Fruit fly (Drosophila melanogaster) whole organism, embryonic: ENCODE data around the gene P58IPK.

Experiments
- CG10431 ChIP-seq: fragments of 200-800 bp; sonication (Bioruptor generic); optimal IDR thresholded peaks from 3 replicates; lab custom pipeline; 2018; ENCODE audit warnings: missing biosample characterization, mild to moderate bottlenecking, missing genetic modification characterization
- CG11696 ChIP-seq: fragments of 200-800 bp; sonication (Bioruptor generic); IDR thresholded peaks from 2 replicates; pipeline ENCODE4 v1.3.6; 2022; ENCODE audit warnings: missing biosample characterization, missing genetic modification characterization
- CG11723 ChIP-seq: fragments of 200-800 bp; sonication (Bioruptor generic); optimal IDR thresholded peaks from 2 replicates; lab custom pipeline; 2017; ENCODE audit warnings: missing biosample characterization, mild to moderate bottlenecking, missing genetic modification characterization
- CG13775 ChIP-seq: fragments of 200-800 bp; sonication (Bioruptor generic); optimal IDR thresholded peaks from 3 replicates; lab custom pipeline; 2017; ENCODE audit warnings: missing biosample characterization, mild to moderate bottlenecking, missing genetic modification characterization
- CG14014 ChIP-seq: fragments of 200-800 bp; sonication (Bioruptor generic); IDR thresholded peaks from 2 replicates; pipeline ENCODE4 v1.3.6; 2022; ENCODE audit warnings: missing biosample characterization, missing genetic modification characterization
- CG2202 ChIP-seq: fragments of 200-800 bp; sonication (Bioruptor generic); optimal IDR thresholded peaks from 2 replicates; lab custom pipeline; 2018; ENCODE audit warnings: missing biosample characterization, mild to moderate bottlenecking, missing genetic modification characterization
- CG2678 ChIP-seq: fragments of 200-800 bp; sonication (Bioruptor generic); optimal IDR thresholded peaks from 3 replicates; lab custom pipeline; 2019; ENCODE audit warnings: missing biosample characterization, mild to moderate bottlenecking, missing genetic modification characterization, moderate library complexity
- CG6791 ChIP-seq: fragments of 200-800 bp; sonication (Bioruptor generic); IDR thresholded peaks from 3 replicates; pipeline ENCODE4 v1.3.6; 2022; ENCODE audit warnings: missing biosample characterization, missing genetic modification characterization; ENCODE audit not compliant: partially characterized antibody
- CG7556 ChIP-seq: fragments of 200-800 bp; sonication (Bioruptor generic); optimal IDR thresholded peaks from 2 replicates; lab custom pipeline; 2017; ENCODE audit warnings: missing biosample characterization, mild to moderate bottlenecking, missing genetic modification characterization
- CG7786 ChIP-seq: fragments of 200-800 bp; sonication (Bioruptor generic); optimal IDR thresholded peaks from 2 replicates; lab custom pipeline; 2016; ENCODE audit warnings: missing biosample characterization, missing genetic modification characterization
- CG7839 ChIP-seq: fragments of 200-800 bp; sonication (Bioruptor generic); optimal IDR thresholded peaks from 3 replicates; lab custom pipeline; 2018; ENCODE audit warnings: missing biosample characterization, mild to moderate bottlenecking, missing genetic modification characterization, moderate library complexity
- CG8388 ChIP-seq: fragments of 200-800 bp; sonication (Bioruptor generic); optimal IDR thresholded peaks from 2 replicates; lab custom pipeline; 2019; ENCODE audit warnings: missing biosample characterization, mild to moderate bottlenecking, missing genetic modification characterization, moderate library complexity
- CG8944 ChIP-seq: fragments of 200-800 bp; sonication (Bioruptor generic); optimal IDR thresholded peaks from 3 replicates; lab custom pipeline; 2016; ENCODE audit warnings: missing biosample characterization, missing genetic modification characterization
- CG9817 ChIP-seq: fragments of 200-800 bp; sonication (Bioruptor generic); optimal IDR thresholded peaks from 2 replicates; lab custom pipeline; 2018; ENCODE audit warnings: missing biosample characterization, mild to moderate bottlenecking, missing genetic modification characterization, moderate library complexity
- Camta ChIP-seq: fragments of 200-800 bp; sonication (Bioruptor generic); optimal IDR thresholded peaks from 2 replicates; lab custom pipeline; 2016; ENCODE audit warnings: missing biosample characterization, missing genetic modification characterization
- CoRest ChIP-seq: fragments of 200-800 bp; sonication (Bioruptor generic); optimal IDR thresholded peaks from 3 replicates; lab custom pipeline; 2018; ENCODE audit warnings: missing biosample characterization, mild to moderate bottlenecking, missing genetic modification characterization, moderate library complexity
- D19A ChIP-seq: fragments of 200-800 bp; optimal IDR thresholded peaks from 3 replicates; lab custom pipeline; 2019; ENCODE audit warnings: missing biosample characterization, mild to moderate bottlenecking, missing genetic modification characterization, moderate library complexity
- Dek ChIP-seq: fragments of 200-800 bp; sonication (Bioruptor generic); optimal IDR thresholded peaks from 3 replicates; lab custom pipeline; 2019; ENCODE audit warnings: missing biosample characterization, mild to moderate bottlenecking, missing genetic modification characterization, moderate library complexity
- Dfd ChIP-seq, 2 experiments: fragments of >200 bp; optimal IDR thresholded peaks; 2 replicates each; lab custom pipeline; 2017; ENCODE audit warnings: missing biosample characterization in 2 of 2, missing genetic modification characterization in 2 of 2
- Dll ChIP-seq: fragments of 200-800 bp; sonication (Bioruptor generic); IDR thresholded peaks from 4 replicates; pipeline ENCODE4 v1.3.6; 2022; ENCODE audit warnings: missing biosample characterization, missing genetic modification characterization; ENCODE audit not compliant: partially characterized antibody
- Eip74EF ChIP-seq, 2 experiments: fragments of 200-800 bp in 1 of 2; fragments of >200 bp in 1 of 2; sonication (Bioruptor generic) in 1 of 2; optimal IDR thresholded peaks; 2 replicates each; lab custom pipeline; 2017 to 2019; ENCODE audit warnings: missing biosample characterization in 2 of 2, missing genetic modification characterization in 2 of 2, mild to moderate bottlenecking in 1 of 2, moderate library complexity in 1 of 2
- Ets65A ChIP-seq: fragments of 200-800 bp; sonication (Bioruptor generic); peaks from one replicate; lab custom pipeline; 2016; ENCODE audit warnings: missing biosample characterization, missing genetic modification characterization
- Hand ChIP-seq: fragments of 200-800 bp; sonication (Bioruptor generic); optimal IDR thresholded peaks from 2 replicates; lab custom pipeline; 2017; ENCODE audit warnings: mild to moderate bottlenecking, missing biosample characterization, missing genetic modification reagents, missing genetic modification characterization
- HmgD ChIP-seq: fragments of 200-800 bp; sonication (Bioruptor generic); optimal IDR thresholded peaks from 3 replicates; lab custom pipeline; 2016; ENCODE audit warnings: missing biosample characterization, missing genetic modification characterization
- HmgZ ChIP-seq: fragments of 200-800 bp; sonication (Bioruptor generic); optimal IDR thresholded peaks from 2 replicates; lab custom pipeline; 2018; ENCODE audit warnings: missing biosample characterization, mild to moderate bottlenecking, missing genetic modification characterization
- MBD-R2 ChIP-seq: fragments of 200-800 bp; sonication (Bioruptor generic); IDR thresholded peaks from 2 replicates; pipeline ENCODE4 v1.3.6; 2022; ENCODE audit warnings: missing biosample characterization, missing genetic modification characterization
- MTF-1 ChIP-seq: fragments of 200-800 bp; sonication (Bioruptor generic); optimal IDR thresholded peaks from 2 replicates; lab custom pipeline; 2018; ENCODE audit warnings: missing biosample characterization, mild to moderate bottlenecking, missing genetic modification characterization, borderline replicate concordance
- Med ChIP-seq: fragments of 200-800 bp; sonication (Bioruptor generic); peaks from one replicate; lab custom pipeline; 2016; ENCODE audit warnings: missing biosample characterization, missing genetic modification characterization, mild to moderate bottlenecking, inconsistent platforms, moderate library complexity
- PHDP ChIP-seq: fragments of 200-800 bp; sonication (Bioruptor generic); optimal IDR thresholded peaks from 3 replicates; lab custom pipeline; 2018; ENCODE audit warnings: missing biosample characterization, mild to moderate bottlenecking, missing genetic modification characterization, moderate library complexity
- Tbp ChIP-seq: fragments of >200 bp; optimal IDR thresholded peaks from 2 replicates; lab custom pipeline; 2018; ENCODE audit warnings: missing biosample characterization, missing genetic modification characterization
- Trl ChIP-seq, 3 experiments: fragments of >200 bp in 2 of 3; fragments of 200-800 bp in 1 of 3; sonication (Bioruptor generic) in 1 of 3; optimal IDR thresholded peaks; 2 replicates in 1 of 3; 3 replicates in 2 of 3; lab custom pipeline; 2016 to 2017; ENCODE audit warnings: missing biosample characterization in 1 of 3, missing genetic modification characterization in 1 of 3
- ab ChIP-seq: fragments of 200-800 bp; sonication (Bioruptor generic); optimal IDR thresholded peaks from 2 replicates; lab custom pipeline; 2016; ENCODE audit warnings: missing biosample characterization, missing genetic modification characterization
- ara ChIP-seq: fragments of 200-800 bp; sonication (Bioruptor generic); IDR thresholded peaks from 2 replicates; pipeline ENCODE4 v1.3.6; 2022; ENCODE audit warnings: missing biosample characterization, missing genetic modification characterization
- ato ChIP-seq: fragments of 200-800 bp; sonication (Bioruptor generic); IDR thresholded peaks from 2 replicates; pipeline ENCODE4 v1.3.6; 2022; ENCODE audit warnings: missing biosample characterization, missing genetic modification characterization; ENCODE audit not compliant: partially characterized antibody
- bcd ChIP-seq: fragments of 200-800 bp; sonication (Bioruptor generic); optimal IDR thresholded peaks from 2 replicates; lab custom pipeline; 2017; ENCODE audit warnings: missing biosample characterization, mild to moderate bottlenecking, missing genetic modification characterization
- chm ChIP-seq: fragments of 200-800 bp; sonication (Bioruptor generic); IDR thresholded peaks from 2 replicates; pipeline ENCODE4 v1.3.6; 2022; ENCODE audit warnings: missing biosample characterization, missing genetic modification characterization
- dpn ChIP-seq, 2 experiments: fragments of 200-800 bp; sonication (Bioruptor generic); optimal IDR thresholded peaks; 3 replicates each; lab custom pipeline; 2016; ENCODE audit warnings: missing biosample characterization in 2 of 2, missing genetic modification characterization in 2 of 2
- gcm ChIP-seq: fragments of 200-800 bp; sonication (Bioruptor generic); optimal IDR thresholded peaks from 2 replicates; lab custom pipeline; 2019; ENCODE audit warnings: missing biosample characterization, mild to moderate bottlenecking, missing genetic modification characterization, moderate library complexity
- klu ChIP-seq: fragments of 200-800 bp; sonication (Bioruptor generic); IDR thresholded peaks from 2 replicates; pipeline ENCODE4 v1.3.6; 2022; ENCODE audit warnings: missing biosample characterization, missing genetic modification characterization
- lmd ChIP-seq: fragments of 200-800 bp; sonication (Bioruptor generic); IDR thresholded peaks from 2 replicates; pipeline ENCODE4 v1.3.6; 2022; ENCODE audit warnings: missing biosample characterization, missing genetic modification characterization
- nau ChIP-seq: fragments of 200-800 bp; sonication (Bioruptor generic); optimal IDR thresholded peaks from 3 replicates; lab custom pipeline; 2017; ENCODE audit warnings: missing biosample characterization, mild to moderate bottlenecking, missing genetic modification characterization, missing genetic modification reagents
- pum ChIP-seq: fragments of 200-800 bp; sonication (Bioruptor generic); optimal IDR thresholded peaks from 2 replicates; lab custom pipeline; 2016; ENCODE audit warnings: missing biosample characterization, missing genetic modification characterization
- ro ChIP-seq: fragments of 200-800 bp; sonication (Bioruptor generic); IDR thresholded peaks from 2 replicates; pipeline ENCODE4 v1.3.6; 2022; ENCODE audit warnings: missing biosample characterization, missing genetic modification characterization
- run ChIP-seq: fragments of 200-800 bp; sonication (Bioruptor generic); optimal IDR thresholded peaks from 3 replicates; lab custom pipeline; 2018; ENCODE audit warnings: missing biosample characterization, mild to moderate bottlenecking, missing genetic modification characterization
- sc ChIP-seq, 3 experiments: fragments of >200 bp in 2 of 3; fragments of 200-800 bp in 1 of 3; sonication (Bioruptor generic) in 1 of 3; optimal IDR thresholded peaks; 2 replicates in 2 of 3; 3 replicates in 1 of 3; lab custom pipeline; 2017; ENCODE audit warnings: mild to moderate bottlenecking in 1 of 3, missing biosample characterization in 1 of 3, missing genetic modification characterization in 1 of 3, missing genetic modification reagents in 1 of 3
- so ChIP-seq: fragments of 200-800 bp; sonication (Bioruptor generic); IDR thresholded peaks from 3 replicates; pipeline ENCODE4 v1.3.6; 2022; ENCODE audit warnings: missing biosample characterization, missing genetic modification characterization
- tll ChIP-seq, 2 experiments: fragments of 200-800 bp in 1 of 2; fragments of >200 bp in 1 of 2; sonication (Bioruptor generic) in 1 of 2; optimal IDR thresholded peaks; 2 replicates each; lab custom pipeline; 2017 to 2019; ENCODE audit warnings: missing biosample characterization in 2 of 2, missing genetic modification characterization in 2 of 2, mild to moderate bottlenecking in 1 of 2, moderate library complexity in 1 of 2
- tx ChIP-seq: fragments of 200-800 bp; sonication (Bioruptor generic); optimal IDR thresholded peaks from 2 replicates; lab custom pipeline; 2016; ENCODE audit warnings: missing biosample characterization, missing genetic modification characterization
- zfh2 ChIP-seq: fragments of 200-800 bp; sonication (Bioruptor generic); optimal IDR thresholded peaks from 2 replicates; lab custom pipeline; 2016; ENCODE audit warnings: missing biosample characterization, missing genetic modification characterization

P58IPK gene

dm6 chr3R:9598099-9598498 lies 11.4 kb downstream of the P58IPK start (continued):
- TF ChIP-seq ato (no peak), Camta (GFP tag; lab: Kevin White, UChicago) (peak; percentile 12), tx (no peak), HmgD (GFP tag; lab: Kevin White, UChicago) (no peak), Dfd (GFP tag; optimal IDR thresholded peaks at IDR 0.05; lab: Kevin White, UChicago) (no peak), PHDP (peak; percentile 43), ro (GFP tag; lab: Robert Waterston, UW) (no peak), ab (GFP tag; lab: Kevin White, UChicago) (peak; percentile 26), D19A (tag; lab: Kevin White, UChicago) (peak; percentile 54), Dek (tag; lab: Kevin White, UChicago) (no peak), sc (optimal IDR thresholded peaks at IDR 0.05; lab: Kevin White, UChicago) (no peak), sc (GFP tag; optimal IDR thresholded peaks at IDR 0.05; lab: Kevin White, UChicago) (peak; percentile 38), zfh2 (GFP tag; lab: Kevin White, UChicago) (no peak), CoRest (tag; lab: Kevin White, UChicago) (peak; percentile 54), Ets65A (GFP tag; lab: Kevin White, UChicago) (no peak), MTF-1 (GFP tag; lab: Kevin White, UChicago) (no peak), CG7839 (tag; lab: Kevin White, UChicago) (peak; percentile 21), klu (GFP tag; lab: Robert Waterston, UW) (no peak), CG2678 (tag; lab: Kevin White, UChicago) (peak; percentile 54), gcm (GFP tag; lab: Kevin White, UChicago) (peak; percentile 45), Dll (no peak), lmd (GFP tag; lab: Robert Waterston, UW) (peak; percentile 44; the same call in 1 of the 2 replicates), pum (GFP tag; lab: Kevin White, UChicago) (peak; percentile 43), Trl (optimal IDR thresholded peaks at IDR 0.05; lab: Kevin White, UChicago) (no peak), Trl (GFP tag; optimal IDR thresholded peaks at IDR 0.05; lab: Kevin White, UChicago) (peak; percentile 36), Hand (no peak), Tbp (no peak), MBD-R2 (GFP tag; lab: Robert Waterston, UW) (no peak), bcd (GFP tag; lab: Kevin White, UChicago) (peak; percentile 55), CG11723 (GFP tag; lab: Kevin White, UChicago) (peak; percentile 29), CG8388 (GFP tag; lab: Kevin White, UChicago) (peak; percentile 66), ara (GFP tag; lab: Robert Waterston, UW) (peak; percentile 59; the same call in 1 of the 2 replicates), so (GFP tag; lab: Robert Waterston, UW) (0 out of 3 replicates have a peak, but pooled peaks have one; percentile 15), dpn (GFP tag; optimal IDR thresholded peaks at IDR 0.05; lab: Kevin White, UChicago) (peak in 1 of 2 experiments; percentile 20), tll (GFP tag; optimal IDR thresholded peaks at IDR 0.05; lab: Kevin White, UChicago) (no peak), CG10431 (GFP tag; lab: Kevin White, UChicago) (no peak), CG11696 (GFP tag; lab: Robert Waterston, UW) (no peak), HmgZ (no peak), CG2202 (tag; lab: Kevin White, UChicago) (peak; percentile 37), CG9817 (tag; lab: Kevin White, UChicago) (no peak), CG8944 (peak; percentile 51), CG13775 (GFP tag; lab: Kevin White, UChicago) (peak; percentile 8), Eip74EF (GFP tag; optimal IDR thresholded peaks at IDR 0.05; lab: Kevin White, UChicago) (no peak), CG7786 (GFP tag; lab: Kevin White, UChicago) (peak; percentile 12), run (tag; lab: Kevin White, UChicago) (no peak), CG7556 (peak; percentile 28), chm (GFP tag; lab: Robert Waterston, UW) (peak; percentile 49; the same call in 1 of the 2 replicates), nau (GFP tag; lab: Kevin White, UChicago) (peak; percentile 19), CG14014 (GFP tag; lab: Robert Waterston, UW) (no peak), Med (GFP tag; lab: Kevin White, UChicago) (peak; percentile 58), CG6791 (no peak)
